Worm (Caenorhabditis elegans): ENCODE results near the gene Y82E9BR.22.

DNA sequence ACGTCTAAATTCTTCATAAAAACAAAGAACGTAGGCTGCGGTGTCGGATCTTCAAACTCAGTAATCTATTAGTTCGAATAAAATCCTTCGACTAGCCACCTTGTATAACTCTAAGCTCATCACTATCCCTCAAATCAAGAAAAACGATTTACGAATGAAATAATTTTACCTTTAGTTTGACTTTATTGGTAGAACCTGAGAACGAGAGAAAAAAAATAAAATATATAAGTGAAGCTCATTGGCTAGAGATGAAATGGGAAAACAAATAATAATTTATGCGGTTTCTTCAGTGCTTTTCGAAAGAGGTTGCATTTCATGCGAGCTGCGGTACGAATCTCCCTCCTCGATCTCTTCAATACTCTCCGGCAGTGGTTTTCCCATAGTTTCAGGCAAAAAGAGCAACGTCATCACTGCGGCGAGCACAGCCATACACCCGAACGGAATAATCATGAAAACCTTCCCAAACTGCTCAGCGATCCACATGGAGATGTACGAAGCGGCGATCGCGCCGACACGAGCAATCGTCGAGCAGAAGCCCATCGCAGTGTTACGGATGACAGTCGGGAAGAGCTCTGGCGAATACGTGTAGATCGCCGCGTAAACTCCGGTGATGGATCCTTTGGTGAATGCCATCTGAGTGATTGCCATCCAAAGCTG is 10.8 kb upstream of the Y82E9BR.22 start:
- TF ChIP-seq lsl-1 (GFP tag; optimal IDR thresholded peaks at IDR 0.05): peak; percentile 71
- TF ChIP-seq mel-28 (tag; optimal IDR thresholded peaks at IDR 0.05; ENCODE audit: borderline replicate concordance): peak; percentile 41
- no peak for TF ChIP-seq F57C9.4 (tag; optimal IDR thresholded peaks at IDR 0.05)
- peak; percentile 89 for TF ChIP-seq fkh-3 (tag; optimal IDR thresholded peaks at IDR 0.05)
- TF ChIP-seq F52B5.7 (tag; optimal IDR thresholded peaks at IDR 0.05): peak; percentile 87
- peak; percentile 86 for TF ChIP-seq ztf-26 (tag; optimal IDR thresholded peaks at IDR 0.05)
- TF ChIP-seq ama-1 (optimal IDR thresholded peaks at IDR 0.05): peak; percentile 92
- peak in 1 of 2 experiments; percentile 94 for TF ChIP-seq ama-1 (GFP tag; optimal IDR thresholded peaks at IDR 0.05)
- peak; percentile 63 for TF ChIP-seq attf-5 (GFP tag; optimal IDR thresholded peaks at IDR 0.05)
- TF ChIP-seq mes-4 (tag; optimal IDR thresholded peaks at IDR 0.05): peak; percentile 17
- TF ChIP-seq tbp1 (GFP tag; optimal IDR thresholded peaks at IDR 0.05): peak; percentile 69
- TF ChIP-seq nhr-27 (tag; optimal IDR thresholded peaks at IDR 0.05): peak; percentile 83
